Worm (Caenorhabditis elegans): ENCODE results near the gene tsfm-1.

Gene tsfm-1

DNA sequence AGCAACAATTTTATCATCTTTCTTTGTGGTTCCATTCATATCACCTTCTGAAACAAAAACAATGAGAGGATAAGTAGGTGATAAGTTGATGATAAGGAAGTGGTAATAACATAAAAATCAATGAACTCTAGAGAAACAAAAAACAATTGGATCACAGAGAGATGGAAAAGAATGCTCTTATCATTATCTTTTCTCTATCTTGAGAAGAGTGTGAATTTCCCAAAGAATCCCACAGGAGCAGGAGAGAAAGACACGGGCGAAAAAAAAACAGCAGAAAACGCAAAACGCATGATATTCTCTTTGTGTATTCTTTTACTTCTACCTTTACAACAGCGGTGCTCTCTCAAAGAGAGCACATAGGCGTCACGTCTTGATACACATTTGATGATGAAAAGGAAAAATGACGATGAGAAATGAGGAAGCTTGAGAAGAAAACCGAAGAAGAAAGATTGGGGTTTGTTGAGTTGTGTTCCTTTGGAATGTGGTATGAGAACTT is 2.0 kb downstream of the tsfm-1 start, which contains the start of gene twk-24:
TSS of gene twk-24 (minus strand) at position 51 of the 496 bp plus-strand sequence.
- TF ChIP-seq unc-62 (GFP tag; optimal IDR thresholded peaks at IDR 0.05) (no peak), elt-3 (tag; optimal IDR thresholded peaks at IDR 0.05) (no peak), lin-32 (GFP tag; optimal IDR thresholded peaks at IDR 0.05) (no peak), nhr-12 (tag; optimal IDR thresholded peaks at IDR 0.05) (no peak), M03D4.4 (tag; optimal IDR thresholded peaks at IDR 0.05) (no peak), nhr-76 (tag; optimal IDR thresholded peaks at IDR 0.05) (no peak), bed-3 (GFP tag; optimal IDR thresholded peaks at IDR 0.05) (no peak), blmp-1 (tag; optimal IDR thresholded peaks at IDR 0.05) (no peak), nhr-237 (tag; optimal IDR thresholded peaks at IDR 0.05) (no peak)

DNA sequence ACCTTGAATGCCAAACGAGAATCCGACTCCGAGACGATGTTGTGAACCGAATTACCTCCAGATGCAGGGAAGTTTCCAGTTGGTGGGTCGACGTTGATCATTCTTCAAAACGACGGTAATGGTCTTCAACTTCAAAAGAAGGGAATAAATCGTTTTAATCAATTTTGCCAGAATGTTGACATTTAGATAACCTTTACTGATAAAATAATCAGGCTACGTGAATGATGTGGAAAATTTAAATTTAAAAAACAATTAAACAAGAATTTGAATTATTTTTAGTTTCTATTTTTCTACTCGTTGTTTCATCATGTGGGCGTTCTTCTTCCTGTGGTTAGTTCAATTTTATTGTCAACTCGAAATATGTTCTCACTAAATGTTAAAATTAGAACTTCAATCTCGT is 7.6 kb downstream of the tsfm-1 start, which contains the start of gene ssp-35:
TSS of gene ssp-35 (minus strand) at position 101 of the 400 bp plus-strand sequence.
- TF ChIP-seq elt-3 (tag; optimal IDR thresholded peaks at IDR 0.05) (no peak), unc-120 (tag; optimal IDR thresholded peaks at IDR 0.05; ENCODE audit: poor library complexity, severe bottlenecking) (no peak), ceh-83 (GFP tag; optimal IDR thresholded peaks at IDR 0.05) (no peak), nhr-28 (tag; optimal IDR thresholded peaks at IDR 0.05) (no peak), ztf-11 (tag; optimal IDR thresholded peaks at IDR 0.05) (no peak), hlh-1 (tag; optimal IDR thresholded peaks at IDR 0.05) (no peak), snpc-4 (tag; optimal IDR thresholded peaks at IDR 0.05) (no peak), ceh-39 (tag; optimal IDR thresholded peaks at IDR 0.05) (no peak), zip-8 (tag; optimal IDR thresholded peaks at IDR 0.05) (no peak), nhr-237 (tag; optimal IDR thresholded peaks at IDR 0.05) (no peak), lsy-2 (tag; optimal IDR thresholded peaks at IDR 0.05) (no peak), mep-1 (tag; optimal IDR thresholded peaks at IDR 0.05) (no peak), M03D4.4 (tag; optimal IDR thresholded peaks at IDR 0.05) (no peak), pha-4 (tag; optimal IDR thresholded peaks at IDR 0.05) (no peak), nhr-12 (tag; optimal IDR thresholded peaks at IDR 0.05) (no peak), ham-2 (GFP tag; optimal IDR thresholded peaks at IDR 0.05) (no peak), sem-2 (GFP tag; optimal IDR thresholded peaks at IDR 0.05) (no peak), lin-32 (GFP tag; optimal IDR thresholded peaks at IDR 0.05) (no peak), drap-1 (GFP tag; optimal IDR thresholded peaks at IDR 0.05) (no peak), tbx-8 (GFP tag; optimal IDR thresholded peaks at IDR 0.05) (no peak)

DNA sequence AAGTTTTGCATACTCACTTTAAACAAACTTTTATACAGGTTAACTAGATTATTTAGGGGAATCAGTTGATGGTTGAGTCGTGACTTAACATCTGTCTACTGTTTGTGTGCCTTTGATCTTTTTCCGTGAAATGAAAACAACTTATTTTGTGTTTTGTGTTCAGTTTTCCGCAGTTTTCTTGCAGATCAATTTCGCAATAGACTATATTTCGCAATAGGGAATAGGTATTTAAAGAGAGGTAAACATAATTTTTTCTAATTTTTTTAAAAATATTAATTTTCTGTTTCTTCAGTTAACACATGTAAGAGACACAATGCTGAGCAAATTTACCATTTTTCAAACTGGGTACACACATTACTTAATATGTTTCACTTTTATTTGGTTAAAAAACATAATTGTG is 10.0 kb downstream of the tsfm-1 start, which contains the start of gene tbb-6:
TSS of gene tbb-6 (plus strand) at position 155 of the 400 bp plus-strand sequence.
- TF ChIP-seq lsy-2 (tag; optimal IDR thresholded peaks at IDR 0.05) = no peak
- TF ChIP-seq lin-13 (tag; optimal IDR thresholded peaks at IDR 0.05) = no peak
- no peak for TF ChIP-seq unc-39 (tag; optimal IDR thresholded peaks at IDR 0.05)
- TF ChIP-seq hlh-1 (tag; optimal IDR thresholded peaks at IDR 0.05) = no peak
- TF ChIP-seq pha-4 (tag; optimal IDR thresholded peaks at IDR 0.05) = no peak
- no peak for TF ChIP-seq ham-2 (GFP tag; optimal IDR thresholded peaks at IDR 0.05)
- no peak for TF ChIP-seq cnd-1 (tag; optimal IDR thresholded peaks at IDR 0.05)
- TF ChIP-seq M03D4.4 (tag; optimal IDR thresholded peaks at IDR 0.05) = no peak
- TF ChIP-seq lin-32 (GFP tag; optimal IDR thresholded peaks at IDR 0.05) = no peak
- TF ChIP-seq nhr-28 (tag; optimal IDR thresholded peaks at IDR 0.05) = no peak
- no peak for TF ChIP-seq ceh-43 (GFP tag; optimal IDR thresholded peaks at IDR 0.05)
- no peak for TF ChIP-seq ces-1 (GFP tag; optimal IDR thresholded peaks at IDR 0.05)
- no peak for TF ChIP-seq zip-8 (tag; optimal IDR thresholded peaks at IDR 0.05)
- TF ChIP-seq unc-62 (GFP tag; optimal IDR thresholded peaks at IDR 0.05) = no peak
- no peak for TF ChIP-seq ceh-39 (tag; optimal IDR thresholded peaks at IDR 0.05)
- TF ChIP-seq sptf-1 (tag; optimal IDR thresholded peaks at IDR 0.05) = no peak

DNA sequence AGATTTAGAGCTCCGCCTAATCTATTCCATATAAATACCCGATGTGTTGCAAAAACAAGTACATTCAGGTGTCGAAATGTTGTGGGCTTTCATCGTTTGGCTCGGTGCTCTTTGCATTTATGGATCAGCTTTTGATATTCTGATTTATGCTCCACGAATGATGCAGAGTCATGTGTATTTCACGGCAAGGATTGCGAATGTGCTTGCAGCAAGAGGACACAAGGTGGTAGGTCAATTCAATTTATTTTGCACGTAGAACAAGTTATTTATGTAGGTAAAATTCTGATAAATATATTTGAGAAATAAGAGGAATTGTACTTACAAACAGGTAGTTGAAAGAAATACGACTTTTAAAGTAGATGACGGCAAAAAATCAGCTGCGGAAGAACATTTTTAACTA is 12.4 kb downstream of the tsfm-1 start, which contains the start of gene ugt-56:
TSS of gene ugt-56 (plus strand) at position 61 of the 400 bp plus-strand sequence.
- TF ChIP-seq lsy-2 (tag; optimal IDR thresholded peaks at IDR 0.05) = no peak
- no peak for TF ChIP-seq nhr-76 (tag; optimal IDR thresholded peaks at IDR 0.05)

DNA sequence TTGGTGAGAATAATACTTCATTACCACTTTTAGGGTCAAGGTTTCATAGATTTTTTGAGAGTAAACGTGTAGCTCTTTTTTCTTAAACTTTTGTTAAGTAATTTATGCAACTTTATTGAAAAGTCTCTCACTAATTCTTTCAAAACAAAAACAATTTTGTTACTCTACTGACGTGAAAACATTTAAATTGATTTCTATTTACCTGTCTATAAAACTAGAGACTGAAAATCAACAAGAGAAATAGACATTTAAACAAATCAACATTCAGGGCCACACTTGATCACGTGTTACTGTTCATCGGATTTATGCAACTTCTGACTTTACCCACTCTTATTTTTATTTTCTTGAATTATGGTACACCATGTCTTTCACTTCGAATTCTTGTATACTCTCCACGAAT is 15.0 kb downstream of the tsfm-1 start, which contains the start of gene ugt-55:
TSS of gene ugt-55 (plus strand) at position 301 of the 400 bp plus-strand sequence.
- TF ChIP-seq ceh-43 (GFP tag; optimal IDR thresholded peaks at IDR 0.05) (no peak), M03D4.4 (tag; optimal IDR thresholded peaks at IDR 0.05) (no peak), cnd-1 (tag; optimal IDR thresholded peaks at IDR 0.05) (no peak), hlh-1 (tag; optimal IDR thresholded peaks at IDR 0.05) (no peak), blmp-1 (tag; optimal IDR thresholded peaks at IDR 0.05) (no peak), ham-2 (GFP tag; optimal IDR thresholded peaks at IDR 0.05) (no peak), tbx-8 (GFP tag; optimal IDR thresholded peaks at IDR 0.05) (no peak), snpc-4 (tag; optimal IDR thresholded peaks at IDR 0.05) (no peak), unc-39 (tag; optimal IDR thresholded peaks at IDR 0.05) (no peak), mls-2 (tag; optimal IDR thresholded peaks at IDR 0.05) (no peak), mep-1 (tag; optimal IDR thresholded peaks at IDR 0.05) (no peak), lin-13 (tag; optimal IDR thresholded peaks at IDR 0.05) (no peak), ztf-11 (tag; optimal IDR thresholded peaks at IDR 0.05) (no peak), drap-1 (GFP tag; optimal IDR thresholded peaks at IDR 0.05) (no peak), mab-5 (tag; optimal IDR thresholded peaks at IDR 0.05) (no peak)
